Worm (Caenorhabditis elegans) whole organism, late embryonic: ENCODE measurements around the gene cct-5.

ENCODE experiments used
- C38D4.7 ChIP-seq: fragments of 200-800 bp; sonication (Bioruptor generic); optimal IDR thresholded peaks from 2 replicates; lab custom pipeline; 2018; ENCODE audit warnings: mild to moderate bottlenecking, missing genetic modification characterization, moderate library complexity, missing compliant biosample characterization
- K02D7.2 ChIP-seq: sonication (generic microtip); optimal IDR thresholded peaks from 2 replicates; lab custom pipeline; 2017; ENCODE audit warnings: mild to moderate bottlenecking, missing genetic modification characterization, missing compliant biosample characterization
- K09A11.1 ChIP-seq: sonication (generic microtip); optimal IDR thresholded peaks from 2 replicates; lab custom pipeline; 2017; ENCODE audit warnings: antibody characterized with exemption, mild to moderate bottlenecking, missing genetic modification characterization, missing compliant biosample characterization; ENCODE audit not compliant: insufficient read depth
- T23F11.4 ChIP-seq: fragments of 200-800 bp; sonication (Bioruptor generic); optimal IDR thresholded peaks from 2 replicates; lab custom pipeline; 2018; ENCODE audit warnings: mild to moderate bottlenecking, missing genetic modification characterization, missing compliant biosample characterization
- Y22D7AL.16 ChIP-seq: sonication (generic microtip); optimal IDR thresholded peaks from 2 replicates; lab custom pipeline; 2016; ENCODE audit warnings: missing genetic modification characterization, missing compliant biosample characterization
- ahr-1 ChIP-seq: sonication (generic microtip); optimal IDR thresholded peaks from 2 replicates; lab custom pipeline; 2016; ENCODE audit warnings: missing genetic modification characterization, missing compliant biosample characterization
- ceh-14 ChIP-seq: sonication (generic microtip); optimal IDR thresholded peaks from 2 replicates; lab custom pipeline; 2016; ENCODE audit warnings: missing genotype, missing genetic modification characterization, missing compliant biosample characterization
- ceh-18 ChIP-seq: sonication (generic microtip); optimal IDR thresholded peaks from 2 replicates; lab custom pipeline; 2016; ENCODE audit warnings: missing genetic modification characterization, missing compliant biosample characterization
- ceh-2 ChIP-seq: sonication (generic microtip); optimal IDR thresholded peaks from 2 replicates; lab custom pipeline; 2016; ENCODE audit warnings: missing genotype, missing genetic modification characterization, missing compliant biosample characterization
- ceh-31 ChIP-seq: sonication (generic microtip); optimal IDR thresholded peaks from 2 replicates; lab custom pipeline; 2016; ENCODE audit warnings: missing genetic modification characterization, missing compliant biosample characterization
- ceh-34 ChIP-seq: sonication (generic microtip); optimal IDR thresholded peaks from 2 replicates; lab custom pipeline; 2016; ENCODE audit warnings: mild to moderate bottlenecking, missing genetic modification characterization, missing compliant biosample characterization
- ceh-45 ChIP-seq: fragments of 200-800 bp; sonication (Bioruptor generic); IDR thresholded peaks from 2 replicates; pipeline ENCODE4 v1.3.6; 2022; ENCODE audit warnings: missing genetic modification reagents, missing genetic modification characterization, missing compliant biosample characterization
- ceh-48 ChIP-seq: sonication (generic microtip); optimal IDR thresholded peaks from 2 replicates; lab custom pipeline; 2016; ENCODE audit warnings: missing genetic modification characterization, inconsistent platforms, missing compliant biosample characterization
- che-1 ChIP-seq: sonication (generic microtip); optimal IDR thresholded peaks from 2 replicates; lab custom pipeline; 2016; ENCODE audit warnings: mild to moderate bottlenecking, missing genetic modification characterization, missing compliant biosample characterization
- elt-2 ChIP-seq: sonication (generic microtip); optimal IDR thresholded peaks from 2 replicates; lab custom pipeline; 2016; ENCODE audit warnings: missing genetic modification reagents, missing genetic modification characterization, missing compliant biosample characterization
- ets-4 ChIP-seq: sonication (generic microtip); optimal IDR thresholded peaks from 2 replicates; lab custom pipeline; 2016; ENCODE audit warnings: missing genetic modification characterization, missing compliant biosample characterization
- fax-1 ChIP-seq: sonication (generic microtip); optimal IDR thresholded peaks from 2 replicates; lab custom pipeline; 2016; ENCODE audit warnings: missing genotype, missing genetic modification characterization, missing compliant biosample characterization
- fkh-10 ChIP-seq: fragments of 150-350 bp; optimal IDR thresholded peaks from 2 replicates; lab custom pipeline; 2014; ENCODE audit warnings: missing biosample characterization, missing genetic modification reagents, missing genetic modification characterization
- gmeb-2 ChIP-seq: sonication (generic microtip); optimal IDR thresholded peaks from 2 replicates; lab custom pipeline; 2016; ENCODE audit warnings: missing genetic modification characterization, inconsistent platforms, missing compliant biosample characterization
- hlh-15 ChIP-seq: sonication (generic microtip); optimal IDR thresholded peaks from 2 replicates; lab custom pipeline; 2016; ENCODE audit warnings: missing genetic modification characterization, missing compliant biosample characterization
- hlh-30 ChIP-seq: sonication (generic microtip); optimal IDR thresholded peaks from 2 replicates; lab custom pipeline; 2017; ENCODE audit warnings: antibody characterized with exemption, missing genetic modification characterization, missing compliant biosample characterization; ENCODE audit not compliant: insufficient read depth
- hlh-8 ChIP-seq: sonication (generic microtip); optimal IDR thresholded peaks from 2 replicates; lab custom pipeline; 2016; ENCODE audit warnings: missing genotype, missing genetic modification characterization, missing compliant biosample characterization
- lim-6 ChIP-seq: sonication (generic microtip); optimal IDR thresholded peaks from 2 replicates; lab custom pipeline; 2016; ENCODE audit warnings: missing genetic modification characterization, missing compliant biosample characterization
- lin-11 ChIP-seq: fragments of 200-800 bp; sonication (Bioruptor generic); optimal IDR thresholded peaks from 2 replicates; lab custom pipeline; 2018; ENCODE audit warnings: mild to moderate bottlenecking, missing genetic modification characterization, missing compliant biosample characterization
- madf-2 ChIP-seq: sonication (generic microtip); optimal IDR thresholded peaks from 2 replicates; lab custom pipeline; 2017; ENCODE audit warnings: missing genetic modification characterization, missing compliant biosample characterization
- nfya-1 ChIP-seq: sonication (generic microtip); optimal IDR thresholded peaks from 2 replicates; lab custom pipeline; 2017; ENCODE audit warnings: missing genetic modification characterization, mild to moderate bottlenecking, missing compliant biosample characterization, antibody characterized with exemption, moderate library complexity
- nhr-11 ChIP-seq: fragments of 150-350 bp; optimal IDR thresholded peaks from 2 replicates; lab custom pipeline; 2014; ENCODE audit warnings: missing biosample characterization, missing genetic modification characterization
- nhr-232 ChIP-seq: sonication (generic microtip); optimal IDR thresholded peaks from 2 replicates; lab custom pipeline; 2016; ENCODE audit warnings: missing genetic modification characterization, missing compliant biosample characterization
- odd-2 ChIP-seq: sonication (generic microtip); optimal IDR thresholded peaks from 2 replicates; lab custom pipeline; 2017; ENCODE audit warnings: antibody characterized with exemption, mild to moderate bottlenecking, missing genetic modification characterization, missing compliant biosample characterization
- pag-3 ChIP-seq: sonication (generic microtip); optimal IDR thresholded peaks from 2 replicates; lab custom pipeline; 2016; ENCODE audit warnings: missing compliant biosample characterization, missing genetic modification characterization, borderline replicate concordance
- pha-2 ChIP-seq: sonication (generic microtip); optimal IDR thresholded peaks from 2 replicates; lab custom pipeline; 2017; ENCODE audit warnings: mild to moderate bottlenecking, missing genetic modification characterization, missing compliant biosample characterization
- pha-4 ChIP-seq: fragments of 150-350 bp; optimal IDR thresholded peaks from 2 replicates; lab custom pipeline; 2018; ENCODE audit warnings: missing biosample characterization, missing genetic modification reagents, missing genetic modification characterization
- pqm-1 ChIP-seq: sonication (generic microtip); optimal IDR thresholded peaks from 2 replicates; lab custom pipeline; 2016; ENCODE audit warnings: missing genetic modification characterization, missing compliant biosample characterization
- pros-1 ChIP-seq: fragments of 150-350 bp; optimal IDR thresholded peaks from 2 replicates; lab custom pipeline; 2014; ENCODE audit warnings: missing biosample characterization, missing genetic modification reagents, missing genetic modification characterization
- ref-2 ChIP-seq: sonication (generic microtip); optimal IDR thresholded peaks from 2 replicates; lab custom pipeline; 2016; ENCODE audit warnings: missing genetic modification characterization, missing compliant biosample characterization
- sdc-2 ChIP-seq: sonication (generic microtip); optimal IDR thresholded peaks from 2 replicates; lab custom pipeline; 2016; ENCODE audit warnings: missing genotype, missing genetic modification characterization, missing compliant biosample characterization
- sox-2 ChIP-seq: fragments of 200-800 bp; sonication (Bioruptor generic); IDR thresholded peaks from 2 replicates; pipeline ENCODE4 v1.3.6; 2022; ENCODE audit warnings: missing genetic modification reagents, missing genetic modification characterization, missing compliant biosample characterization
- syd-9 ChIP-seq: sonication (generic microtip); optimal IDR thresholded peaks from 2 replicates; lab custom pipeline; 2016; ENCODE audit warnings: mild to moderate bottlenecking, missing genetic modification characterization, moderate library complexity, missing compliant biosample characterization
- ttx-3 ChIP-seq: sonication (generic microtip); optimal IDR thresholded peaks from 2 replicates; lab custom pipeline; 2016; ENCODE audit warnings: missing genetic modification reagents, missing genetic modification characterization, missing compliant biosample characterization
- unc-3 ChIP-seq, 2 experiments: fragments of 200-800 bp in 1 of 2; sonication (Bioruptor generic) in 1 of 2; sonication (generic microtip) in 1 of 2; conservative IDR thresholded peaks in 1 of 2; optimal IDR thresholded peaks in 1 of 2; 2 replicates each; pipeline versions ENCODE4 v1.3.6 to Lab custom; 2016 to 2022; ENCODE audit warnings: missing compliant biosample characterization in 2 of 2, missing genetic modification characterization in 2 of 2, missing genetic modification reagents in 1 of 2
- unc-42 ChIP-seq: sonication (generic microtip); optimal IDR thresholded peaks from 2 replicates; lab custom pipeline; 2016; ENCODE audit warnings: missing genotype, missing genetic modification characterization, missing compliant biosample characterization
- unc-55 ChIP-seq: sonication (generic microtip); optimal IDR thresholded peaks from 2 replicates; lab custom pipeline; 2017; ENCODE audit warnings: missing biosample characterization, missing genetic modification reagents, missing genetic modification characterization

Gene cct-5

ce11 chrIII:4515173-4515572, 7.3 kb upstream of the cct-5 start:
- TF ChIP-seq ceh-31 (tag; lab: Kevin White, UChicago) (peak; percentile 56), unc-42 (peak; percentile 72), hlh-8 (no peak), nfya-1 (tag; lab: Kevin White, UChicago) (peak; percentile 19)

ce11 chrIII:4513926-4514325, 6.0 kb upstream of the cct-5 start:
- no peak for TF ChIP-seq Y22D7AL.16 (tag; lab: Kevin White, UChicago)
- TF ChIP-seq ets-4: no peak
- TF ChIP-seq unc-55 (GFP tag; lab: Kevin White, UChicago): no peak
- TF ChIP-seq ref-2 (tag; lab: Kevin White, UChicago): no peak
- TF ChIP-seq ceh-14 (tag; lab: Kevin White, UChicago): peak; percentile 0
- TF ChIP-seq ceh-31 (tag; lab: Kevin White, UChicago): peak; percentile 65
- TF ChIP-seq ceh-34 (tag; lab: Kevin White, UChicago): peak; percentile 5
- peak; percentile 46 for TF ChIP-seq unc-42
- TF ChIP-seq hlh-30 (tag; lab: Kevin White, UChicago): peak; percentile 63

ce11 chrIII:4506590-4507128, 1.3 kb downstream of the cct-5 start:
- no peak for TF ChIP-seq ceh-45
- no peak for TF ChIP-seq lin-11
- no peak for TF ChIP-seq syd-9 (tag; lab: Kevin White, UChicago)
- TF ChIP-seq, all 69 proteins: peak for 0

ce11 chrIII:4506140-4506539, 1.8 kb downstream of the cct-5 start:
- TF ChIP-seq elt-2 (tag; lab: Kevin White, UChicago) (peak; percentile 89), C38D4.7 (GFP tag; lab: Kevin White, UChicago) (no peak)
- TF ChIP-seq, all 69 proteins: peak for 1

ce11 chrIII:4505726-4506125, 2.2 kb downstream of the cct-5 start:
- TF ChIP-seq pha-4 (no peak), pros-1 (tag; lab: Kevin White, UChicago) (peak; percentile 28), che-1 (tag; lab: Kevin White, UChicago) (no peak), nhr-232 (tag; lab: Kevin White, UChicago) (no peak), ceh-34 (tag; lab: Kevin White, UChicago) (no peak), fkh-10 (GFP tag; lab: Kevin White, UChicago) (no peak), ets-4 (no peak), pqm-1 (tag; lab: Kevin White, UChicago) (no peak), pha-2 (no peak), lim-6 (peak; percentile 4), pag-3 (tag; lab: Kevin White, UChicago) (no peak), ceh-18 (no peak), hlh-15 (no peak), ceh-31 (tag; lab: Kevin White, UChicago) (peak; percentile 69), sdc-2 (tag; lab: Kevin White, UChicago) (no peak), ahr-1 (tag; lab: Kevin White, UChicago) (no peak), nhr-11 (tag; lab: Kevin White, UChicago) (no peak), ttx-3 (tag; lab: Kevin White, UChicago) (no peak), fax-1 (no peak), gmeb-2 (tag; lab: Kevin White, UChicago) (no peak), Y22D7AL.16 (tag; lab: Kevin White, UChicago) (no peak), nfya-1 (tag; lab: Kevin White, UChicago) (no peak), sox-2 (no peak), unc-42 (peak; percentile 96), K09A11.1 (tag; lab: Kevin White, UChicago) (no peak), K02D7.2 (tag; lab: Kevin White, UChicago) (peak; percentile 12), T23F11.4 (GFP tag; lab: Kevin White, UChicago) (no peak), syd-9 (tag; lab: Kevin White, UChicago) (no peak), unc-55 (GFP tag; lab: Kevin White, UChicago) (no peak), ceh-2 (no peak), ceh-48 (tag; lab: Kevin White, UChicago) (no peak), odd-2 (tag; lab: Kevin White, UChicago) (no peak), unc-3 (GFP tag; conservative IDR thresholded peaks at IDR 0.05; lab: Robert Waterston, UW) (no peak), unc-3 (tag; optimal IDR thresholded peaks at IDR 0.05; lab: Kevin White, UChicago) (no peak), ceh-14 (tag; lab: Kevin White, UChicago) (peak; percentile 54), madf-2 (tag; lab: Kevin White, UChicago) (no peak), ceh-45 (no peak)
